Worm (Caenorhabditis elegans): ENCODE data around the gene clec-118.

- no peak for TF ChIP-seq ceh-9 (tag; optimal IDR thresholded peaks at IDR 0.05)
- no peak for TF ChIP-seq eyg-1 (tag; optimal IDR thresholded peaks at IDR 0.05)
- no peak for TF ChIP-seq ets-4 (tag; optimal IDR thresholded peaks at IDR 0.05)
- TF ChIP-seq sdc-2 (tag; optimal IDR thresholded peaks at IDR 0.05), result no peak
- no peak for TF ChIP-seq nhr-11 (tag; optimal IDR thresholded peaks at IDR 0.05)
Measured at ce11 chrII:572010-572409, 40.3 kb downstream of the clec-118 start, which contains the start of gene mlt-8.
